Worm (Caenorhabditis elegans) whole organism, L3 larva: ENCODE measurements around the gene aakb-1.

ENCODE experiments used
- R02D3.7 ChIP-seq: fragments of 150-350 bp; optimal IDR thresholded peaks from 2 replicates; lab custom pipeline; 2014; ENCODE audit warnings: missing biosample characterization, missing genetic modification characterization
- aly-2 ChIP-seq: fragments of 150-350 bp; optimal IDR thresholded peaks from 2 replicates; lab custom pipeline; 2014; ENCODE audit warnings: missing biosample characterization, missing genetic modification characterization
- ama-1 ChIP-seq: fragments of 150-350 bp; optimal IDR thresholded peaks from 2 replicates; lab custom pipeline; 2018
- eor-1 ChIP-seq, 2 experiments: fragments of 150-350 bp; optimal IDR thresholded peaks; 2 replicates each; lab custom pipeline; 2014 to 2018; ENCODE audit warnings: missing biosample characterization in 2 of 2, missing genetic modification characterization in 2 of 2
- fkh-10 ChIP-seq: sonication (generic microtip); optimal IDR thresholded peaks from 2 replicates; lab custom pipeline; 2017; ENCODE audit warnings: missing biosample characterization, missing genetic modification reagents, missing genetic modification characterization
- lin-39 ChIP-seq: fragments of 150-350 bp; optimal IDR thresholded peaks from 2 replicates; lab custom pipeline; 2018; ENCODE audit warnings: missing biosample characterization, missing genetic modification reagents, missing genetic modification characterization
- nfya-1 ChIP-seq: sonication (generic microtip); optimal IDR thresholded peaks from 2 replicates; lab custom pipeline; 2017; ENCODE audit warnings: missing genetic modification characterization, mild to moderate bottlenecking, missing compliant biosample characterization, antibody characterized with exemption, moderate library complexity; ENCODE audit not compliant: insufficient read depth
- nhr-12 ChIP-seq: fragments of 150-350 bp; optimal IDR thresholded peaks from 2 replicates; lab custom pipeline; 2014; ENCODE audit warnings: missing biosample characterization, missing genetic modification characterization
- nhr-76 ChIP-seq: fragments of 150-350 bp; sonication (generic microtip); optimal IDR thresholded peaks from 5 replicates; lab custom pipeline; 2014; ENCODE audit warnings: missing biosample characterization, missing genetic modification characterization
- pqm-1 ChIP-seq: fragments of 150-350 bp; optimal IDR thresholded peaks from 2 replicates; lab custom pipeline; 2017; ENCODE audit warnings: missing biosample characterization, missing genetic modification characterization, inconsistent platforms
- tbx-2 ChIP-seq: sonication (generic microtip); optimal IDR thresholded peaks from 2 replicates; lab custom pipeline; 2016; ENCODE audit warnings: mild to moderate bottlenecking, missing genetic modification characterization, missing compliant biosample characterization
- unc-62 ChIP-seq: fragments of 150-350 bp; sonication (generic microtip); optimal IDR thresholded peaks from 4 replicates; lab custom pipeline; 2014; ENCODE audit warnings: missing biosample characterization, missing genetic modification reagents, missing genetic modification characterization
- ztf-4 ChIP-seq: fragments of 150-350 bp; optimal IDR thresholded peaks from 2 replicates; lab custom pipeline; 2014; ENCODE audit warnings: missing biosample characterization, missing genetic modification characterization

- TF ChIP-seq nfya-1 (peak; percentile 45), nhr-76 (tag; lab: Kevin White, UChicago) (no peak), R02D3.7 (tag; lab: Kevin White, UChicago) (no peak), fkh-10 (GFP tag; lab: Kevin White, UChicago) (peak; percentile 62), ama-1 (lab: Kevin White, UChicago) (no peak), eor-1 (tag; optimal IDR thresholded peaks at IDR 0.05; lab: Kevin White, UChicago) (no peak), ztf-4 (no peak), pqm-1 (tag; lab: Kevin White, UChicago) (no peak), unc-62 (GFP tag; lab: Kevin White, UChicago) (no peak), tbx-2 (tag; lab: Kevin White, UChicago) (no peak), aly-2 (tag; lab: Kevin White, UChicago) (no peak), lin-39 (tag; lab: Kevin White, UChicago) (peak; percentile 59), nhr-12 (tag; lab: Kevin White, UChicago) (no peak)
These were observed 16.3 kb upstream of the aakb-1 start for ce11 chrX:13739125-13739820.
